Worm (Caenorhabditis elegans) whole organism, young adult: ENCODE results near the gene klp-7.

Experiments used
- B0035.1 ChIP-seq: sonication (generic microtip); optimal IDR thresholded peaks from 2 replicates; lab custom pipeline; 2016; ENCODE audit warnings: missing genetic modification characterization, mild to moderate bottlenecking, missing compliant biosample characterization, missing genotype, missing genetic modification reagents
- B0336.3 ChIP-seq: fragments of 200-800 bp; sonication (Bioruptor generic); IDR thresholded peaks from 2 replicates; pipeline ENCODE4 v1.3.6; 2022; ENCODE audit warnings: missing genetic modification characterization, missing compliant biosample characterization
- F33H1.4 ChIP-seq: fragments of 200-800 bp; sonication (Bioruptor generic); IDR thresholded peaks from 2 replicates; pipeline ENCODE4 v1.3.6; 2022; ENCODE audit warnings: missing genetic modification reagents, missing genetic modification characterization, missing compliant biosample characterization
- F52B5.7 ChIP-seq: sonication (generic microtip); optimal IDR thresholded peaks from 2 replicates; lab custom pipeline; 2016; ENCODE audit warnings: mild to moderate bottlenecking, missing genetic modification characterization, missing compliant biosample characterization
- F55B11.4 ChIP-seq: sonication (generic microtip); optimal IDR thresholded peaks from 2 replicates; lab custom pipeline; 2016; ENCODE audit warnings: missing compliant biosample characterization, missing genetic modification characterization, borderline replicate concordance; ENCODE audit not compliant: insufficient read depth
- K11D2.4 ChIP-seq: fragments of 200-800 bp; sonication (Bioruptor generic); IDR thresholded peaks from 2 replicates; pipeline ENCODE4 v1.3.6; 2022; ENCODE audit warnings: missing genetic modification reagents, missing genetic modification characterization, missing compliant biosample characterization
- T07F8.4 ChIP-seq: sonication (generic microtip); optimal IDR thresholded peaks from 2 replicates; lab custom pipeline; 2016; ENCODE audit warnings: mild to moderate bottlenecking, missing genetic modification characterization, moderate library complexity, missing compliant biosample characterization
- T26A5.8 ChIP-seq: sonication (generic microtip); optimal IDR thresholded peaks from 2 replicates; lab custom pipeline; 2016; ENCODE audit warnings: missing genetic modification characterization, missing compliant biosample characterization
- ama-1 ChIP-seq, 3 experiments: fragments of 150-350 bp in 1 of 3; sonication (generic microtip) in 2 of 3; optimal IDR thresholded peaks; 2 replicates each; lab custom pipeline; 2014 to 2018; ENCODE audit warnings: missing biosample characterization in 2 of 3, missing genetic modification characterization in 2 of 3, missing genetic modification reagents in 2 of 3
- aptf-2 ChIP-seq: fragments of 200-800 bp; sonication (Bioruptor generic); conservative IDR thresholded peaks from 2 replicates; pipeline ENCODE4 v1.3.6; 2022; ENCODE audit warnings: missing genetic modification reagents, missing genetic modification characterization, missing compliant biosample characterization
- atf-7 ChIP-seq: sonication (generic microtip); optimal IDR thresholded peaks from 2 replicates; lab custom pipeline; 2017; ENCODE audit warnings: mild to moderate bottlenecking, missing genetic modification characterization, missing compliant biosample characterization
- attf-5 ChIP-seq: fragments of 200-800 bp; sonication (Bioruptor generic); optimal IDR thresholded peaks from 2 replicates; lab custom pipeline; 2018; ENCODE audit warnings: mild to moderate bottlenecking, missing genetic modification characterization, missing compliant biosample characterization
- bed-1 ChIP-seq: fragments of 200-800 bp; sonication (Bioruptor generic); IDR thresholded peaks from 2 replicates; pipeline ENCODE4 v1.3.6; 2022; ENCODE audit warnings: missing genetic modification reagents, missing genetic modification characterization, missing compliant biosample characterization
- ccch-3 ChIP-seq: fragments of 200-800 bp; sonication (Bioruptor generic); optimal IDR thresholded peaks from 2 replicates; lab custom pipeline; 2018; ENCODE audit warnings: mild to moderate bottlenecking, missing genetic modification characterization, missing compliant biosample characterization
- cebp-1 ChIP-seq, 2 experiments: fragments of 200-800 bp in 1 of 2; sonication (Bioruptor generic) in 1 of 2; sonication (generic microtip) in 1 of 2; IDR thresholded peaks in 1 of 2; optimal IDR thresholded peaks in 1 of 2; 2 replicates each; pipeline versions ENCODE4 v1.3.6 to Lab custom; 2017 to 2022; ENCODE audit warnings: missing compliant biosample characterization in 2 of 2, missing genetic modification characterization in 2 of 2, mild to moderate bottlenecking in 1 of 2, missing genetic modification reagents in 1 of 2, moderate library complexity in 1 of 2
- chd-7 ChIP-seq: sonication (generic microtip); optimal IDR thresholded peaks from 2 replicates; lab custom pipeline; 2016; ENCODE audit warnings: mild to moderate bottlenecking, missing genetic modification characterization, moderate library complexity, missing compliant biosample characterization
- die-1 ChIP-seq: sonication (generic microtip); optimal IDR thresholded peaks from 2 replicates; lab custom pipeline; 2016; ENCODE audit warnings: missing genotype, mild to moderate bottlenecking, missing genetic modification characterization, missing compliant biosample characterization
- dox-1 ChIP-seq: fragments of 200-800 bp; sonication (Bioruptor generic); IDR thresholded peaks from 2 replicates; pipeline ENCODE4 v1.3.6; 2022; ENCODE audit warnings: missing genetic modification reagents, missing genetic modification characterization, missing compliant biosample characterization
- dpff-1 ChIP-seq: sonication (generic microtip); optimal IDR thresholded peaks from 2 replicates; lab custom pipeline; 2017; ENCODE audit warnings: mild to moderate bottlenecking, missing genetic modification characterization, missing compliant biosample characterization
- efl-1 ChIP-seq: fragments of 150-350 bp; optimal IDR thresholded peaks from 2 replicates; lab custom pipeline; 2014; ENCODE audit warnings: missing biosample characterization, missing genetic modification reagents, missing genetic modification characterization
- egl-18 ChIP-seq: fragments of 200-800 bp; sonication (Bioruptor generic); IDR thresholded peaks from 2 replicates; pipeline ENCODE4 v1.3.6; 2022; ENCODE audit warnings: missing genetic modification reagents, missing genetic modification characterization, missing compliant biosample characterization
- egrh-3 ChIP-seq: fragments of 200-800 bp; sonication (Bioruptor generic); IDR thresholded peaks from 2 replicates; pipeline ENCODE4 v1.3.6; 2022; ENCODE audit warnings: missing genetic modification reagents, missing genetic modification characterization, missing compliant biosample characterization
- fkh-3 ChIP-seq: sonication (generic microtip); optimal IDR thresholded peaks from 2 replicates; lab custom pipeline; 2016; ENCODE audit warnings: mild to moderate bottlenecking, missing genetic modification characterization, missing compliant biosample characterization
- lag-1 ChIP-seq: fragments of 200-800 bp; sonication (Bioruptor generic); IDR thresholded peaks from 2 replicates; pipeline ENCODE4 v1.3.6; 2022; ENCODE audit warnings: missing genetic modification reagents, missing genetic modification characterization, missing compliant biosample characterization
- lin-26 ChIP-seq: fragments of 200-800 bp; sonication (Bioruptor generic); IDR thresholded peaks from 2 replicates; pipeline ENCODE4 v1.3.6; 2022; ENCODE audit warnings: missing genetic modification reagents, missing genetic modification characterization, missing compliant biosample characterization
- lin-35 ChIP-seq, 3 experiments: fragments of 150-350 bp in 2 of 3; sonication (generic microtip) in 1 of 3; optimal IDR thresholded peaks; 2 replicates each; lab custom pipeline; 2014 to 2018; ENCODE audit warnings: missing biosample characterization in 3 of 3, missing genetic modification characterization in 3 of 3, missing genetic modification reagents in 3 of 3
- lin-54 ChIP-seq: fragments of 200-800 bp; sonication (Bioruptor generic); optimal IDR thresholded peaks from 2 replicates; lab custom pipeline; 2018; ENCODE audit warnings: mild to moderate bottlenecking, missing genetic modification characterization, missing compliant biosample characterization
- lsl-1 ChIP-seq: fragments of 200-800 bp; sonication (Bioruptor generic); optimal IDR thresholded peaks from 2 replicates; lab custom pipeline; 2018; ENCODE audit warnings: mild to moderate bottlenecking, missing genetic modification characterization, moderate library complexity, missing compliant biosample characterization
- lsy-27 ChIP-seq: sonication (generic microtip); optimal IDR thresholded peaks from 2 replicates; lab custom pipeline; 2017; ENCODE audit warnings: missing genetic modification characterization, mild to moderate bottlenecking, missing compliant biosample characterization, antibody characterized with exemption, missing genotype, borderline replicate concordance; ENCODE audit not compliant: insufficient read depth
- madf-8 ChIP-seq: fragments of 200-800 bp; sonication (Bioruptor generic); conservative IDR thresholded peaks from 2 replicates; pipeline ENCODE4 v1.3.6; 2022; ENCODE audit warnings: missing genetic modification reagents, missing genetic modification characterization, missing compliant biosample characterization
- mxl-1 ChIP-seq: sonication (generic microtip); optimal IDR thresholded peaks from 2 replicates; lab custom pipeline; 2016; ENCODE audit warnings: missing genetic modification characterization, missing compliant biosample characterization
- nfya-2 ChIP-seq: fragments of 200-800 bp; sonication (Bioruptor generic); IDR thresholded peaks from 2 replicates; pipeline ENCODE4 v1.3.6; 2022; ENCODE audit warnings: missing genetic modification reagents, missing genetic modification characterization, missing compliant biosample characterization
- nhr-90 ChIP-seq: sonication (generic microtip); optimal IDR thresholded peaks from 2 replicates; lab custom pipeline; 2016; ENCODE audit warnings: missing genotype, mild to moderate bottlenecking, missing genetic modification characterization, missing compliant biosample characterization
- pha-4 ChIP-seq: fragments of 150-350 bp; sonication (generic microtip); optimal IDR thresholded peaks from 2 replicates; lab custom pipeline; 2014; ENCODE audit warnings: missing biosample characterization, missing genetic modification reagents, missing genetic modification characterization
- rcor-1 ChIP-seq: fragments of 200-800 bp; sonication (Bioruptor generic); IDR thresholded peaks from 2 replicates; pipeline ENCODE4 v1.3.6; 2022; ENCODE audit warnings: missing genetic modification reagents, missing genetic modification characterization, missing compliant biosample characterization
- rec-8 ChIP-seq, 2 experiments: sonication (generic microtip); optimal IDR thresholded peaks; 2 replicates each; lab custom pipeline; 2016; ENCODE audit warnings: mild to moderate bottlenecking in 2 of 2, missing genetic modification characterization in 2 of 2, missing genetic modification reagents in 2 of 2, missing genotype in 2 of 2, missing biosample characterization in 1 of 2, missing compliant biosample characterization in 1 of 2, moderate library complexity in 1 of 2
- repo-1 ChIP-seq: sonication (generic microtip); optimal IDR thresholded peaks from 2 replicates; lab custom pipeline; 2017; ENCODE audit warnings: mild to moderate bottlenecking, missing genetic modification characterization, missing compliant biosample characterization
- snpc-1.3 ChIP-seq: sonication (generic microtip); optimal IDR thresholded peaks from 2 replicates; lab custom pipeline; 2017; ENCODE audit warnings: missing genetic modification characterization, mild to moderate bottlenecking, missing compliant biosample characterization, antibody characterized with exemption, moderate library complexity, missing genotype, missing genetic modification reagents; ENCODE audit not compliant: insufficient read depth
- tbx-9 ChIP-seq: sonication (generic microtip); optimal IDR thresholded peaks from 2 replicates; lab custom pipeline; 2016; ENCODE audit warnings: borderline replicate concordance, missing genetic modification characterization, inconsistent platforms, missing compliant biosample characterization
- xnd-1 ChIP-seq: sonication (generic microtip); optimal IDR thresholded peaks from 2 replicates; lab custom pipeline; 2016; ENCODE audit warnings: missing genotype, missing genetic modification reagents, missing genetic modification characterization, missing compliant biosample characterization
- ztf-25 ChIP-seq: fragments of 200-800 bp; sonication (Bioruptor generic); IDR thresholded peaks from 2 replicates; pipeline ENCODE4 v1.3.6; 2022; ENCODE audit warnings: missing genetic modification reagents, missing genetic modification characterization, missing compliant biosample characterization

klp-7 gene

DNA sequence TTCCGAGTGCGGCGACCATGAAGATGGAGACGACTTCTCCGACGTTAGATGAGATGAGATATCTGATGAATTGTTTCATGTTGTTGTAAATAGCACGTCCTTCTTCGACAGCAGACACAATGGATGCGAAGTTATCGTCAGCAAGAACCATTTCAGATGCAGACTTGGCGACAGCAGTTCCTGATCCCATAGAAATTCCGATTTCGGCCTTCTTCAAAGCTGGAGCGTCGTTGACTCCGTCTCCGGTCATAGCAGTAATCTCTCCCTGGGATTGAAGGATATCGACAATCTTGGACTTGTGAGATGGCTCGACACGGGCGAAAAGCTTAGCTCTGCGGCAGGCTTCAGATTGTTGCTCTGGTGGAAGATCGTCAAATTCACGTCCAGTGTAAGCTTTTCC is 8.2 kb downstream of the klp-7 start:
- TF ChIP-seq chd-7 (tag; lab: Kevin White, UChicago) (no peak), mxl-1 (no peak)

DNA sequence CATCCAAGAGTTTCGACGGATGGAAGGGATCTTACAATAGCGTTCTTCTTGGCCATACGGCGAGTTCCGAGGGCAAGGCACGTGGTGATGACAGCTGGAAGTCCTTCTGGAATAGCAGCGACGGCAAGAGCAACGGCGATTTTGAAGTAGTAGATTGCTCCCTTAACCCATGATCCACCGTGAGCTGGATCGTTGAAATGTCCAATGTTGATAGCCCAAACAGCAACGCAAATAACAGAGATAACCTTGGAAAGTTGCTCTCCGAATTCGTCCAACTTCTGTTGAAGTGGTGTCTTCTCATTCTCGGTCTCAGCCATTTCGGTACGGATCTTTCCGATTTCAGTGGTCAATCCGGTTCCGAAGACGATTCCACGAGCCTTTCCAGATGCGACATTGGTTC is 9.5 kb downstream of the klp-7 start:
- TF ChIP-seq ama-1 (optimal IDR thresholded peaks at IDR 0.05; lab: Kevin White, UChicago) (no peak), ama-1 (GFP tag; optimal IDR thresholded peaks at IDR 0.05; lab: Kevin White, UChicago) (no peak), egl-18 (GFP tag; lab: Robert Waterston, UW) (0 out of 2 replicates have a peak, but pooled peaks have one; percentile 37), dpff-1 (no peak)

- TF ChIP-seq F55B11.4 (no peak), lsy-27 (tag; lab: Kevin White, UChicago) (no peak), ztf-25 (GFP tag; lab: Robert Waterston, UW) (no peak), xnd-1 (tag; lab: Kevin White, UChicago) (no peak), K11D2.4 (GFP tag; lab: Robert Waterston, UW) (no peak), ama-1 (optimal IDR thresholded peaks at IDR 0.05; lab: Kevin White, UChicago) (no peak), ama-1 (GFP tag; optimal IDR thresholded peaks at IDR 0.05; lab: Kevin White, UChicago) (no peak), T26A5.8 (tag; lab: Kevin White, UChicago) (no peak), tbx-9 (tag; lab: Kevin White, UChicago) (no peak), B0336.3 (GFP tag; lab: Robert Waterston, UW) (no peak), lin-54 (GFP tag; lab: Kevin White, UChicago) (no peak), aptf-2 (GFP tag; lab: Robert Waterston, UW) (no peak), repo-1 (tag; lab: Kevin White, UChicago) (no peak)
Observed at ce11 chrIII:10816045-10816444, 10.3 kb downstream of the klp-7 start.

DNA sequence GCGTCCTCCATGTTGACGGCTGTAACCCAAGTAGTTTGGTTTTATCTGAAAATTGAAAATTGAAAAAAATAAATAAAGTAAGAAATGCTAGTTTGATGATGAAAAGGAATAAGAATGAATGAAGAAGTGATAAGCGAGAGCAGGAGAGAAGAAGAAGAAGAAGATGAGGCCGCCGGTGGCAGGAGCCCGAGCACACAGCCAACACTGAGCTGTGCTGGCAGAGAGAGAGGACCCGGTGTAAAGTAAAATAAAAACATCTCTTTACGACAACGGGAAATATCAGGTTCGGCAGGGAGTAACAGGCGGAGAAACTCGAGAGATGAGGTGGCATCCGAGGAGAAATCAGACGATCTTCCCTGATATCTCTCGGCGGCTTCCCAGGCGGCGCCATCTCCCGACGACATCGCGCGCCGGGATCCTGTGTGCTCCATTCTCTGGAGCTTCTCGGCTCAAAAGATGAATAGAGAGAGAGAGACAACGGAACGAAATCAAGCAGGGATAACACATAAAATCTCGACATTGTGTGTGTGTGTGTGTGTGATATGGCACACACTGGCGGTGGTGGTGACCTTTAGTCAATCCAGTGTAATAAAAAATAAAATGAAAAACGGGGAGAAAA is 11.2 kb downstream of the klp-7 start, which contains the start of gene sca-1:
TSS of gene sca-1 (minus strand) at position 51 of the 619 bp plus-strand sequence.
- TF ChIP-seq B0035.1 (tag; lab: Kevin White, UChicago), result no peak
- no peak for TF ChIP-seq nhr-90 (tag; lab: Kevin White, UChicago)
- no peak for TF ChIP-seq rcor-1
- TF ChIP-seq atf-7 (tag; lab: Kevin White, UChicago), result peak; percentile 1
- no peak for TF ChIP-seq lag-1 (GFP tag; lab: Robert Waterston, UW)
- no peak for TF ChIP-seq F33H1.4 (GFP tag; lab: Robert Waterston, UW)
- no peak for TF ChIP-seq ztf-25 (GFP tag; lab: Robert Waterston, UW)
- no peak for TF ChIP-seq ccch-3
- no peak for TF ChIP-seq lsl-1
- TF ChIP-seq bed-1, result 0 out of 2 replicates have a peak, but pooled peaks have one; percentile 17
- TF ChIP-seq efl-1 (GFP tag; lab: Kevin White, UChicago), result no peak
- TF ChIP-seq aptf-2 (GFP tag; lab: Robert Waterston, UW), result no peak
- no peak for TF ChIP-seq T07F8.4
- no peak for TF ChIP-seq dox-1 (GFP tag; lab: Robert Waterston, UW)
- no peak for TF ChIP-seq fkh-3 (tag; lab: Kevin White, UChicago)
- no peak for TF ChIP-seq madf-8 (GFP tag; lab: Robert Waterston, UW)
- peak; percentile 32 for TF ChIP-seq F52B5.7 (tag; lab: Kevin White, UChicago)
- no peak for TF ChIP-seq die-1 (tag; lab: Kevin White, UChicago)
- no peak for TF ChIP-seq lin-26
- no peak for TF ChIP-seq K11D2.4 (GFP tag; lab: Robert Waterston, UW)
- no peak for TF ChIP-seq T26A5.8 (tag; lab: Kevin White, UChicago)
- no peak for TF ChIP-seq attf-5
- no peak for TF ChIP-seq cebp-1 (GFP tag; IDR thresholded peaks at IDR 0.05; lab: Robert Waterston, UW)
- no peak for TF ChIP-seq cebp-1 (tag; optimal IDR thresholded peaks at IDR 0.05; lab: Kevin White, UChicago)
- TF ChIP-seq pha-4 (tag; lab: Kevin White, UChicago), result no peak
- TF ChIP-seq lin-35 (GFP tag; optimal IDR thresholded peaks at IDR 0.05; lab: Kevin White, UChicago), result no peak
- no peak for TF ChIP-seq snpc-1.3 (tag; lab: Kevin White, UChicago)
- TF ChIP-seq rec-8 (tag; optimal IDR thresholded peaks at IDR 0.05; lab: Kevin White, UChicago), result no peak
- peak; percentile 56; the same call in 1 of the 2 replicates for TF ChIP-seq egrh-3
- no peak for TF ChIP-seq nfya-2 (GFP tag; lab: Robert Waterston, UW)
